Worm (Caenorhabditis elegans) whole organism, L4 larva: ENCODE measurements around the gene F41F3.1.
A peak's percentile ranks its signal among the peaks of the same experiment; 100 is the strongest.

Experiments
- D1046.2 ChIP-seq: fragments of 200-800 bp; sonication (Bioruptor generic); IDR thresholded peaks from 2 replicates; pipeline ENCODE4 v1.3.6; 2022; ENCODE audit warnings: missing genetic modification characterization, missing compliant biosample characterization
- F26F4.8 ChIP-seq: fragments of 200-800 bp; sonication (Bioruptor generic); conservative IDR thresholded peaks from 2 replicates; pipeline ENCODE4 v1.3.6; 2022; ENCODE audit warnings: missing genetic modification characterization, missing compliant biosample characterization
- T26A8.4 ChIP-seq: fragments of 200-800 bp; sonication (Bioruptor generic); IDR thresholded peaks from 2 replicates; pipeline ENCODE4 v1.3.6; 2022; ENCODE audit warnings: missing genetic modification characterization, missing compliant biosample characterization
- Y105C5A.15 ChIP-seq: fragments of 200-800 bp; sonication (Bioruptor generic); IDR thresholded peaks from 2 replicates; pipeline ENCODE4 v1.3.6; 2022; ENCODE audit warnings: missing genetic modification characterization, missing compliant biosample characterization
- Y48G9A.11 ChIP-seq: fragments of 200-800 bp; sonication (Bioruptor generic); IDR thresholded peaks from 2 replicates; pipeline ENCODE4 v1.3.6; 2022; ENCODE audit warnings: missing genetic modification reagents, missing genetic modification characterization, missing compliant biosample characterization
- Y5F2A.4 ChIP-seq: fragments of 200-800 bp; sonication (Bioruptor generic); optimal IDR thresholded peaks from 2 replicates; lab custom pipeline; 2018; ENCODE audit warnings: mild to moderate bottlenecking, missing genetic modification characterization, missing compliant biosample characterization
- Y75B8A.6 ChIP-seq: fragments of 200-800 bp; sonication (Bioruptor generic); IDR thresholded peaks from 2 replicates; pipeline ENCODE4 v1.3.6; 2022; ENCODE audit warnings: missing genetic modification reagents, missing genetic modification characterization, missing compliant biosample characterization
- ZK337.2 ChIP-seq: fragments of 200-800 bp; sonication (Bioruptor generic); IDR thresholded peaks from 2 replicates; pipeline ENCODE4 v1.3.6; 2022; ENCODE audit warnings: missing genetic modification reagents, missing genetic modification characterization, missing compliant biosample characterization
- ZK546.5 ChIP-seq, 2 experiments: sonication (generic microtip); optimal IDR thresholded peaks; 2 replicates each; lab custom pipeline; 2017; ENCODE audit warnings: missing biosample characterization in 2 of 2, missing genetic modification characterization in 2 of 2
- aha-1 ChIP-seq: fragments of 150-350 bp; peaks from one replicate; lab custom pipeline; 2014; ENCODE audit warnings: missing biosample characterization, missing genetic modification characterization
- aly-2 ChIP-seq: sonication (generic microtip); optimal IDR thresholded peaks from 2 replicates; lab custom pipeline; 2018; ENCODE audit warnings: missing biosample characterization, missing genetic modification characterization
- arid-1 ChIP-seq: fragments of 200-800 bp; sonication (Bioruptor generic); conservative IDR thresholded peaks from 2 replicates; pipeline ENCODE4 v1.3.6; 2022; ENCODE audit warnings: missing genetic modification reagents, missing genetic modification characterization, missing compliant biosample characterization
- ceh-28 ChIP-seq: fragments of 150-350 bp; optimal IDR thresholded peaks from 2 replicates; lab custom pipeline; 2014; ENCODE audit warnings: missing biosample characterization, missing genetic modification reagents, missing genetic modification characterization
- ceh-32 ChIP-seq: sonication (generic microtip); optimal IDR thresholded peaks from 2 replicates; lab custom pipeline; 2016; ENCODE audit warnings: mild to moderate bottlenecking, missing genetic modification characterization, missing compliant biosample characterization; ENCODE audit not compliant: poor library complexity
- cey-2 ChIP-seq: sonication (generic microtip); optimal IDR thresholded peaks from 3 replicates; lab custom pipeline; 2017; ENCODE audit warnings: missing genetic modification characterization, mild to moderate bottlenecking, missing compliant biosample characterization, antibody characterized with exemption, borderline replicate concordance; ENCODE audit not compliant: insufficient read depth
- ctbp-1 ChIP-seq: fragments of 200-800 bp; sonication (Bioruptor generic); IDR thresholded peaks from 2 replicates; pipeline ENCODE4 v1.3.6; 2022; ENCODE audit warnings: missing genetic modification reagents, missing genetic modification characterization, missing compliant biosample characterization
- daf-16 ChIP-seq, 3 experiments: sonication (generic microtip); optimal IDR thresholded peaks; 2 replicates each; lab custom pipeline; 2016 to 2017; ENCODE audit warnings: missing genetic modification characterization in 3 of 3, missing genetic modification reagents in 3 of 3, mild to moderate bottlenecking in 2 of 3, missing compliant biosample characterization in 2 of 3, missing biosample characterization in 1 of 3, moderate library complexity in 1 of 3
- dmd-8 ChIP-seq: fragments of 200-800 bp; sonication (Bioruptor generic); IDR thresholded peaks from 2 replicates; pipeline ENCODE4 v1.3.6; 2022; ENCODE audit warnings: missing genetic modification characterization, missing compliant biosample characterization
- fkh-10 ChIP-seq: fragments of 150-350 bp; optimal IDR thresholded peaks from 2 replicates; lab custom pipeline; 2014; ENCODE audit warnings: missing biosample characterization, missing genetic modification reagents, missing genetic modification characterization
- fos-1 ChIP-seq: fragments of 150-350 bp; optimal IDR thresholded peaks from 2 replicates; lab custom pipeline; 2014; ENCODE audit warnings: missing biosample characterization, missing genetic modification characterization
- hlh-11 ChIP-seq: fragments of 200-800 bp; sonication (Bioruptor generic); optimal IDR thresholded peaks from 2 replicates; lab custom pipeline; 2018; ENCODE audit warnings: mild to moderate bottlenecking, missing genetic modification characterization, missing compliant biosample characterization
- hmg-1.1 ChIP-seq: fragments of 200-800 bp; sonication (Bioruptor generic); IDR thresholded peaks from 2 replicates; pipeline ENCODE4 v1.3.6; 2022; ENCODE audit warnings: missing genetic modification reagents, missing genetic modification characterization, missing compliant biosample characterization
- lin-13 ChIP-seq: fragments of 150-350 bp; optimal IDR thresholded peaks from 2 replicates; lab custom pipeline; 2014; ENCODE audit warnings: missing biosample characterization, missing genetic modification reagents, missing genetic modification characterization
- lin-29 ChIP-seq: fragments of 200-800 bp; sonication (Bioruptor generic); IDR thresholded peaks from 2 replicates; pipeline ENCODE4 v1.3.6; 2022; ENCODE audit warnings: missing genetic modification reagents, missing genetic modification characterization, missing compliant biosample characterization
- lir-3 ChIP-seq: sonication (generic microtip); optimal IDR thresholded peaks from 2 replicates; lab custom pipeline; 2016; ENCODE audit warnings: mild to moderate bottlenecking, missing genetic modification characterization, missing compliant biosample characterization
- madf-5 ChIP-seq, 2 experiments: fragments of 200-800 bp; sonication (Bioruptor generic); IDR thresholded peaks; 2 replicates each; pipeline ENCODE4 v1.3.6; 2022; ENCODE audit warnings: missing compliant biosample characterization in 2 of 2, missing genetic modification characterization in 2 of 2
- madf-9 ChIP-seq: fragments of 200-800 bp; sonication (Bioruptor generic); conservative IDR thresholded peaks from 2 replicates; pipeline ENCODE4 v1.3.6; 2022; ENCODE audit warnings: missing genetic modification reagents, missing genetic modification characterization, missing compliant biosample characterization
- mep-1 ChIP-seq: fragments of 150-350 bp; sonication (generic microtip); optimal IDR thresholded peaks from 3 replicates; lab custom pipeline; 2014; ENCODE audit warnings: missing biosample characterization, missing genetic modification characterization
- mes-2 ChIP-seq: sonication (generic microtip); optimal IDR thresholded peaks from 2 replicates; lab custom pipeline; 2016; ENCODE audit warnings: missing genotype, mild to moderate bottlenecking, missing genetic modification characterization, missing compliant biosample characterization; ENCODE audit not compliant: poor library complexity, severe bottlenecking
- nhr-102 ChIP-seq: sonication (generic microtip); optimal IDR thresholded peaks from 2 replicates; lab custom pipeline; 2016; ENCODE audit warnings: mild to moderate bottlenecking, missing genetic modification characterization, moderate library complexity, missing compliant biosample characterization
- nhr-237 ChIP-seq: sonication (generic microtip); optimal IDR thresholded peaks from 2 replicates; lab custom pipeline; 2017; ENCODE audit warnings: missing biosample characterization, missing genetic modification characterization
- nhr-48 ChIP-seq: sonication (generic microtip); optimal IDR thresholded peaks from 2 replicates; lab custom pipeline; 2016; ENCODE audit warnings: mild to moderate bottlenecking, missing genetic modification characterization, missing compliant biosample characterization
- nhr-6 ChIP-seq: fragments of 150-350 bp; optimal IDR thresholded peaks from 2 replicates; lab custom pipeline; 2014; ENCODE audit warnings: missing biosample characterization, missing genetic modification characterization
- nhr-76 ChIP-seq: fragments of 150-350 bp; optimal IDR thresholded peaks from 2 replicates; lab custom pipeline; 2014; ENCODE audit warnings: missing biosample characterization, missing genetic modification characterization
- php-3 ChIP-seq: fragments of 200-800 bp; sonication (Bioruptor generic); IDR thresholded peaks from 2 replicates; pipeline ENCODE4 v1.3.6; 2022; ENCODE audit warnings: missing genetic modification reagents, missing genetic modification characterization, missing compliant biosample characterization
- rbr-2 ChIP-seq: sonication (generic microtip); optimal IDR thresholded peaks from 2 replicates; lab custom pipeline; 2016; ENCODE audit warnings: missing genotype, missing genetic modification characterization, missing compliant biosample characterization
- saeg-2 ChIP-seq: fragments of 200-800 bp; sonication (Bioruptor generic); IDR thresholded peaks from 2 replicates; pipeline ENCODE4 v1.3.6; 2022; ENCODE audit warnings: missing genetic modification reagents, missing genetic modification characterization, missing compliant biosample characterization
- sdz-12 ChIP-seq: fragments of 200-800 bp; sonication (Bioruptor generic); optimal IDR thresholded peaks from 2 replicates; lab custom pipeline; 2018; ENCODE audit warnings: mild to moderate bottlenecking, missing genetic modification characterization, missing compliant biosample characterization
- set-16 ChIP-seq: fragments of 200-800 bp; sonication (Bioruptor generic); IDR thresholded peaks from 2 replicates; pipeline ENCODE4 v1.3.6; 2022; ENCODE audit warnings: missing genetic modification reagents, missing genetic modification characterization, missing compliant biosample characterization
- snpc-1.2 ChIP-seq: fragments of 200-800 bp; sonication (Bioruptor generic); IDR thresholded peaks from 2 replicates; pipeline ENCODE4 v1.3.6; 2022; ENCODE audit warnings: missing genetic modification reagents, missing genetic modification characterization, missing compliant biosample characterization
- tra-1 ChIP-seq: fragments of 200-800 bp; sonication (Bioruptor generic); IDR thresholded peaks from 2 replicates; pipeline ENCODE4 v1.3.6; 2022; ENCODE audit warnings: missing genetic modification reagents, missing genetic modification characterization, missing compliant biosample characterization
- unc-130 ChIP-seq: sonication (generic microtip); optimal IDR thresholded peaks from 2 replicates; lab custom pipeline; 2016; ENCODE audit warnings: missing genetic modification reagents, missing genetic modification characterization, missing compliant biosample characterization
- unc-39 ChIP-seq: sonication (generic microtip); optimal IDR thresholded peaks from 2 replicates; lab custom pipeline; 2017; ENCODE audit warnings: missing biosample characterization, missing genetic modification characterization
- zag-1 ChIP-seq: fragments of 150-350 bp; optimal IDR thresholded peaks from 2 replicates; lab custom pipeline; 2014; ENCODE audit warnings: missing biosample characterization, missing genetic modification characterization
- zfp-2 ChIP-seq: sonication (generic microtip); optimal IDR thresholded peaks from 2 replicates; lab custom pipeline; 2016; ENCODE audit warnings: mild to moderate bottlenecking, missing genetic modification characterization, missing compliant biosample characterization
- zip-11 ChIP-seq: fragments of 200-800 bp; sonication (Bioruptor generic); IDR thresholded peaks from 2 replicates; pipeline ENCODE4 v1.3.6; 2022; ENCODE audit warnings: missing genetic modification characterization, missing compliant biosample characterization
- zip-2 ChIP-seq: fragments of 150-350 bp; optimal IDR thresholded peaks from 2 replicates; lab custom pipeline; 2014; ENCODE audit warnings: missing biosample characterization, missing genetic modification characterization
- ztf-11 ChIP-seq: fragments of 150-350 bp; optimal IDR thresholded peaks from 2 replicates; lab custom pipeline; 2014; ENCODE audit warnings: missing biosample characterization, missing genetic modification characterization

The F41F3.1 gene

ce11 chrV:4624717-4625116, 29.6 kb upstream of the F41F3.1 start:
- TF ChIP-seq mes-2 (tag; lab: Kevin White, UChicago), result no peak
- TF ChIP-seq lin-29 (GFP tag; lab: Robert Waterston, UW), result no peak
- TF ChIP-seq aha-1 (tag; lab: Kevin White, UChicago), result no peak
- TF ChIP-seq set-16 (GFP tag; lab: Robert Waterston, UW), result no peak
- TF ChIP-seq aly-2 (tag; lab: Kevin White, UChicago), result no peak
- no peak for TF ChIP-seq cey-2 (tag; lab: Kevin White, UChicago)
- TF ChIP-seq sdz-12 (GFP tag; lab: Kevin White, UChicago), result no peak
- no peak for TF ChIP-seq madf-5 (GFP tag; IDR thresholded peaks at IDR 0.05; lab: Robert Waterston, UW)
- no peak for TF ChIP-seq nhr-48 (tag; lab: Kevin White, UChicago)
- no peak for TF ChIP-seq hmg-1.1 (GFP tag; lab: Robert Waterston, UW)

ce11 chrV:4626344-4626743, 28.0 kb upstream of the F41F3.1 start:
- TF ChIP-seq fkh-10, result peak; percentile 56
- no peak for TF ChIP-seq Y105C5A.15 (GFP tag; lab: Robert Waterston, UW)

ce11 chrV:4628517-4628930, 25.8 kb upstream of the F41F3.1 start, which contains the start of gene pmt-2:
Gene pmt-2 (plus strand): TSS chrV:4628580.
- TF ChIP-seq lin-13 (GFP tag; lab: Kevin White, UChicago) (no peak), nhr-237 (tag; lab: Kevin White, UChicago) (no peak), dmd-8 (GFP tag; lab: Robert Waterston, UW) (no peak), F26F4.8 (no peak), nhr-6 (tag; lab: Kevin White, UChicago) (no peak), ctbp-1 (no peak), D1046.2 (GFP tag; lab: Robert Waterston, UW) (no peak), Y48G9A.11 (GFP tag; lab: Robert Waterston, UW) (no peak), saeg-2 (no peak), unc-130 (GFP tag; lab: Kevin White, UChicago) (no peak), unc-39 (tag; lab: Kevin White, UChicago) (no peak), zip-11 (no peak), zag-1 (tag; lab: Kevin White, UChicago) (no peak), set-16 (GFP tag; lab: Robert Waterston, UW) (no peak), ceh-32 (tag; lab: Kevin White, UChicago) (no peak), ZK546.5 (tag; optimal IDR thresholded peaks at IDR 0.05; lab: Kevin White, UChicago) (no peak), zip-2 (tag; lab: Kevin White, UChicago) (no peak), lir-3 (tag; lab: Kevin White, UChicago) (no peak), fos-1 (no peak), ceh-28 (tag; lab: Kevin White, UChicago) (no peak), arid-1 (GFP tag; lab: Robert Waterston, UW) (no peak), nhr-102 (no peak), aha-1 (tag; lab: Kevin White, UChicago) (peak; percentile 2), snpc-1.2 (GFP tag; lab: Robert Waterston, UW) (no peak), hlh-11 (peak; percentile 60), ztf-11 (tag; lab: Kevin White, UChicago) (no peak), T26A8.4 (GFP tag; lab: Robert Waterston, UW) (peak; percentile 51; the same call in 1 of the 2 replicates), tra-1 (GFP tag; lab: Robert Waterston, UW) (no peak), php-3 (GFP tag; lab: Robert Waterston, UW) (0 out of 2 replicates have a peak, but pooled peaks have one; percentile 6), zfp-2 (tag; lab: Kevin White, UChicago) (no peak), nhr-76 (no peak), madf-9 (no peak), mep-1 (tag; lab: Kevin White, UChicago) (peak; percentile 50), Y75B8A.6 (0 out of 2 replicates have a peak, but pooled peaks have one; percentile 37), Y5F2A.4 (GFP tag; lab: Kevin White, UChicago) (no peak), fkh-10 (no peak), rbr-2 (no peak), ZK337.2 (no peak), daf-16 (GFP tag; optimal IDR thresholded peaks at IDR 0.05; lab: Kevin White, UChicago) (no peak), daf-16 (tag; optimal IDR thresholded peaks at IDR 0.05; lab: Kevin White, UChicago) (peak; percentile 16)
